Fruit fly (Drosophila melanogaster): ENCODE data around the gene CG5199.

Gene CG5199

dm6 chr3L:20497124-20497996, 44.7 kb upstream of the CG5199 start, which contains the start of gene CG32425 (continued):
- peak; percentile 5 for TF ChIP-seq tin (GFP tag; optimal IDR thresholded peaks at IDR 0.05)
- TF ChIP-seq CG10274 (GFP tag; optimal IDR thresholded peaks at IDR 0.05) = no peak
- TF ChIP-seq tx (GFP tag; optimal IDR thresholded peaks at IDR 0.05) = no peak
- peak; percentile 39 for TF ChIP-seq lab (GFP tag; optimal IDR thresholded peaks at IDR 0.05)
- TF ChIP-seq bcd (GFP tag; optimal IDR thresholded peaks at IDR 0.05) = no peak
- no peak for TF ChIP-seq Mes4 (GFP tag; optimal IDR thresholded peaks at IDR 0.05)
- no peak for TF ChIP-seq CG9727 (GFP tag; optimal IDR thresholded peaks at IDR 0.05)
- TF ChIP-seq CG5953 (GFP tag; IDR thresholded peaks at IDR 0.05) = no peak
- TF ChIP-seq CG4707 (GFP tag; optimal IDR thresholded peaks at IDR 0.05) = no peak
- no peak for TF ChIP-seq Aef1 (GFP tag; IDR thresholded peaks at IDR 0.05)
- TF ChIP-seq Ravus (GFP tag; IDR thresholded peaks at IDR 0.05) = no peak
- no peak for TF ChIP-seq CG3065 (GFP tag; optimal IDR thresholded peaks at IDR 0.05)
- TF ChIP-seq bab2 (GFP tag; optimal IDR thresholded peaks at IDR 0.05) = no peak
- TF ChIP-seq CG7271 (tag; optimal IDR thresholded peaks at IDR 0.05) = no peak
- TF ChIP-seq pzg (GFP tag; optimal IDR thresholded peaks at IDR 0.05) = peak; percentile 64
- TF ChIP-seq nerfin-1 (tag; optimal IDR thresholded peaks at IDR 0.05) = peak; percentile 8
- no peak for TF ChIP-seq dm (GFP tag; optimal IDR thresholded peaks at IDR 0.05)
- no peak for TF ChIP-seq stc (GFP tag; IDR thresholded peaks at IDR 0.05)
- no peak for TF ChIP-seq CG7786 (GFP tag; optimal IDR thresholded peaks at IDR 0.05)
- TF ChIP-seq crp (GFP tag; optimal IDR thresholded peaks at IDR 0.05) = no peak
- TF ChIP-seq luna (GFP tag; optimal IDR thresholded peaks at IDR 0.05) = no peak
- no peak for TF ChIP-seq CG3163 (GFP tag; optimal IDR thresholded peaks at IDR 0.05)
- no peak for TF ChIP-seq Doc2 (GFP tag; IDR thresholded peaks at IDR 0.05)
- TF ChIP-seq CG11695 (GFP tag; IDR thresholded peaks at IDR 0.05) = no peak
- TF ChIP-seq gcm (GFP tag; optimal IDR thresholded peaks at IDR 0.05) = no peak
- no peak for TF ChIP-seq CG17802 (tag; optimal IDR thresholded peaks at IDR 0.05)
- no peak for TF ChIP-seq Dip3 (GFP tag; optimal IDR thresholded peaks at IDR 0.05)
- TF ChIP-seq Dref (GFP tag; IDR thresholded peaks at IDR 0.05) = no peak
- no peak for TF ChIP-seq CG14860 (GFP tag; IDR thresholded peaks at IDR 0.05; ENCODE audit: partially characterized antibody)
- no peak for TF ChIP-seq zfh1 (GFP tag; IDR thresholded peaks at IDR 0.05)
- TF ChIP-seq CG16815 (GFP tag; optimal IDR thresholded peaks at IDR 0.05) = no peak
- peak; percentile 35 for TF ChIP-seq BEAF-32 (GFP tag; optimal IDR thresholded peaks at IDR 0.05)
- TF ChIP-seq E2f1 (GFP tag; IDR thresholded peaks at IDR 0.05) = no peak
- no peak for TF ChIP-seq MTF-1 (GFP tag; optimal IDR thresholded peaks at IDR 0.05; ENCODE audit: borderline replicate concordance)
- no peak for TF ChIP-seq tup (GFP tag; optimal IDR thresholded peaks at IDR 0.05)
- TF ChIP-seq cad (GFP tag; optimal IDR thresholded peaks at IDR 0.05) = no peak
- TF ChIP-seq mld (GFP tag; IDR thresholded peaks at IDR 0.05; ENCODE audit: partially characterized antibody) = no peak
- no peak for TF ChIP-seq HHEX (GFP tag; optimal IDR thresholded peaks at IDR 0.05)
- no peak for TF ChIP-seq pum (GFP tag; optimal IDR thresholded peaks at IDR 0.05)
- no peak for TF ChIP-seq Atf3 (GFP tag; optimal IDR thresholded peaks at IDR 0.05)
- TF ChIP-seq org-1 (GFP tag; optimal IDR thresholded peaks at IDR 0.05) = no peak
- TF ChIP-seq CG4854 (GFP tag; optimal IDR thresholded peaks at IDR 0.05) = no peak
- no peak for TF ChIP-seq Atf6 (GFP tag; IDR thresholded peaks at IDR 0.05)
- no peak for TF ChIP-seq HLHmδ (GFP tag; optimal IDR thresholded peaks at IDR 0.05)
- TF ChIP-seq slbo (GFP tag; IDR thresholded peaks at IDR 0.05) = peak; percentile 45; the same call in 1 of the 2 replicates
- peak; percentile 44 for TF ChIP-seq CG2116 (GFP tag; optimal IDR thresholded peaks at IDR 0.05)
- TF ChIP-seq fu2 (GFP tag; optimal IDR thresholded peaks at IDR 0.05) = no peak
- 0 out of 3 replicates have a peak, but pooled peaks have one; percentile 21 for TF ChIP-seq CG17361 (GFP tag; IDR thresholded peaks at IDR 0.05)
- no peak for TF ChIP-seq vfl (GFP tag; optimal IDR thresholded peaks at IDR 0.05)
- no peak for TF ChIP-seq CG7357 (GFP tag; IDR thresholded peaks at IDR 0.05)
